Fruit fly (Drosophila melanogaster): ENCODE data around the gene CG12020.

CG12020 gene

dm6 chr3L:1797005-1797404 is at the start of gene CG12020:
Gene CG12020, plus strand, starts transcription at chr3L:1797305.
- TF ChIP-seq CG8632 (GFP tag; optimal IDR thresholded peaks at IDR 0.05) = no peak
- no peak for TF ChIP-seq net (GFP tag; optimal IDR thresholded peaks at IDR 0.05)
- no peak for TF ChIP-seq CG6854 (GFP tag; optimal IDR thresholded peaks at IDR 0.05)
- no peak for TF ChIP-seq cyc (GFP tag; optimal IDR thresholded peaks at IDR 0.05)
- no peak for TF ChIP-seq fd85E (GFP tag; optimal IDR thresholded peaks at IDR 0.05)
- TF ChIP-seq Hr38 (GFP tag; optimal IDR thresholded peaks at IDR 0.05) = no peak
- TF ChIP-seq Ets96B (tag; optimal IDR thresholded peaks at IDR 0.05) = no peak
- no peak for TF ChIP-seq CG15336 (GFP tag; IDR thresholded peaks at IDR 0.05)
- TF ChIP-seq fkh (GFP tag; optimal IDR thresholded peaks at IDR 0.05) = no peak
- no peak for TF ChIP-seq dac (GFP tag; optimal IDR thresholded peaks at IDR 0.05)
- no peak for TF ChIP-seq achi (GFP tag; optimal IDR thresholded peaks at IDR 0.05)
- no peak for TF ChIP-seq Sox14 (GFP tag; optimal IDR thresholded peaks at IDR 0.05)
- no peak for TF ChIP-seq CG1621 (tag; optimal IDR thresholded peaks at IDR 0.05)
- no peak for TF ChIP-seq fd59A (GFP tag; optimal IDR thresholded peaks at IDR 0.05)
- no peak for TF ChIP-seq CG4318 (GFP tag; optimal IDR thresholded peaks at IDR 0.05)

- TF ChIP-seq CG6163 (GFP tag; IDR thresholded peaks at IDR 0.05) (no peak), esn (GFP tag; optimal IDR thresholded peaks at IDR 0.05) (peak; percentile 7), ss (GFP tag; optimal IDR thresholded peaks at IDR 0.05) (peak in 1 of 2 experiments; percentile 25), Met (GFP tag; optimal IDR thresholded peaks at IDR 0.05) (peak; percentile 5), CG8632 (GFP tag; optimal IDR thresholded peaks at IDR 0.05) (no peak), svp (GFP tag) (peak; percentile 38), salr (GFP tag; optimal IDR thresholded peaks at IDR 0.05) (no peak), CG8119 (GFP tag; IDR thresholded peaks at IDR 0.05) (no peak), Hr38 (GFP tag; optimal IDR thresholded peaks at IDR 0.05) (no peak), CG1621 (tag; optimal IDR thresholded peaks at IDR 0.05) (no peak), CG34406 (GFP tag; optimal IDR thresholded peaks at IDR 0.05) (no peak), CG32006 (GFP tag; optimal IDR thresholded peaks at IDR 0.05) (peak; percentile 5), Eip78C (GFP tag) (peak; percentile 57)
These were observed 48.9 kb upstream of the CG12020 start for dm6 chr3L:1748218-1748617.

dm6 chr3L:1754262-1754661 is 42.8 kb upstream of the CG12020 start:
- TF ChIP-seq CG6276 (GFP tag; optimal IDR thresholded peaks at IDR 0.05) = no peak
- peak; percentile 91 for TF ChIP-seq dsx (GFP tag; optimal IDR thresholded peaks at IDR 0.05; ENCODE audit: poor library complexity, severe bottlenecking)

dm6 chr3L:1754935-1755334 is 42.2 kb upstream of the CG12020 start:
- TF ChIP-seq vri (GFP tag; optimal IDR thresholded peaks at IDR 0.05) (no peak), Blimp-1 (GFP tag; optimal IDR thresholded peaks at IDR 0.05) (peak; percentile 77)

dm6 chr3L:1755458-1755984 is 41.6 kb upstream of the CG12020 start, which contains the start of gene Cht2:
Gene Cht2, minus strand, starts transcription at chr3L:1755934.
- TF ChIP-seq dsx (GFP tag; optimal IDR thresholded peaks at IDR 0.05; ENCODE audit: poor library complexity, severe bottlenecking) (peak; percentile 63), CG10631 (GFP tag; optimal IDR thresholded peaks at IDR 0.05) (no peak), Eip78C (GFP tag) (peak; percentile 62), ss (GFP tag; optimal IDR thresholded peaks at IDR 0.05) (peak; percentile 42 to 61), Sox14 (GFP tag; optimal IDR thresholded peaks at IDR 0.05) (no peak), CG11902 (GFP tag; optimal IDR thresholded peaks at IDR 0.05) (no peak), CG8119 (GFP tag; IDR thresholded peaks at IDR 0.05) (peak; percentile 53; the same call in 2 of the 3 replicates), eg (GFP tag; IDR thresholded peaks at IDR 0.05) (peak; percentile 67; the same call in 1 of the 3 replicates), acj6 (GFP tag; optimal IDR thresholded peaks at IDR 0.05) (no peak), CG9139 (GFP tag; optimal IDR thresholded peaks at IDR 0.05) (peak; percentile 49), CG15336 (GFP tag; IDR thresholded peaks at IDR 0.05) (peak; percentile 54; the same call in 1 of the 2 replicates), CG11294 (GFP tag; IDR thresholded peaks at IDR 0.05) (no peak), CG6808 (GFP tag; optimal IDR thresholded peaks at IDR 0.05) (peak; percentile 25), CG6854 (GFP tag; optimal IDR thresholded peaks at IDR 0.05) (peak; percentile 50), Eip93F (GFP tag; optimal IDR thresholded peaks at IDR 0.05) (peak; percentile 1), CG1621 (tag; optimal IDR thresholded peaks at IDR 0.05) (peak; percentile 41), Eip75B (GFP tag; optimal IDR thresholded peaks at IDR 0.05) (no peak), Sox102F (GFP tag; optimal IDR thresholded peaks at IDR 0.05) (peak; percentile 32), Lpt (GFP tag; optimal IDR thresholded peaks at IDR 0.05) (peak; percentile 69), Met (GFP tag; optimal IDR thresholded peaks at IDR 0.05) (no peak), CG6163 (GFP tag; IDR thresholded peaks at IDR 0.05) (peak; percentile 68)

Data from whole organism, prepupa.